Worm (Caenorhabditis elegans) whole organism, mixed stage, embryonic: Measurements from ENCODE around the gene fbxa-66.

Experiments used
- M03D4.4 ChIP-seq: sonication (generic microtip); optimal IDR thresholded peaks from 2 replicates; lab custom pipeline; 2017; ENCODE audit warnings: mild to moderate bottlenecking, missing genetic modification characterization, missing compliant biosample characterization
- blmp-1 ChIP-seq: fragments of 150-350 bp; optimal IDR thresholded peaks from 2 replicates; lab custom pipeline; 2014; ENCODE audit warnings: missing biosample characterization, missing genetic modification characterization
- ceh-39 ChIP-seq: fragments of 150-350 bp; optimal IDR thresholded peaks from 2 replicates; lab custom pipeline; 2014; ENCODE audit warnings: missing biosample characterization, missing genetic modification characterization
- ceh-43 ChIP-seq: fragments of 200-800 bp; sonication (Bioruptor generic); optimal IDR thresholded peaks from 2 replicates; lab custom pipeline; 2018; ENCODE audit warnings: mild to moderate bottlenecking, missing genetic modification characterization, moderate library complexity, missing compliant biosample characterization
- ceh-83 ChIP-seq: fragments of 200-800 bp; sonication (Bioruptor generic); optimal IDR thresholded peaks from 2 replicates; lab custom pipeline; 2018; ENCODE audit warnings: mild to moderate bottlenecking, missing genetic modification characterization, missing compliant biosample characterization
- ces-1 ChIP-seq: fragments of 150-350 bp; optimal IDR thresholded peaks from 2 replicates; lab custom pipeline; 2014; ENCODE audit warnings: missing biosample characterization, missing genetic modification reagents, missing genetic modification characterization
- cnd-1 ChIP-seq: fragments of 200-800 bp; sonication (Bioruptor generic); optimal IDR thresholded peaks from 2 replicates; lab custom pipeline; 2018; ENCODE audit warnings: mild to moderate bottlenecking, missing genetic modification characterization, missing compliant biosample characterization
- elt-1 ChIP-seq: sonication (generic microtip); optimal IDR thresholded peaks from 2 replicates; lab custom pipeline; 2017; ENCODE audit warnings: missing genetic modification characterization, mild to moderate bottlenecking, missing compliant biosample characterization, antibody characterized with exemption, moderate library complexity, borderline replicate concordance; ENCODE audit not compliant: insufficient read depth
- elt-3 ChIP-seq: fragments of 150-350 bp; optimal IDR thresholded peaks from 2 replicates; lab custom pipeline; 2014; ENCODE audit warnings: missing biosample characterization, missing genetic modification characterization
- flh-1 ChIP-seq: fragments of 200-800 bp; sonication (Bioruptor generic); optimal IDR thresholded peaks from 2 replicates; lab custom pipeline; 2018; ENCODE audit warnings: mild to moderate bottlenecking, missing genetic modification characterization, moderate library complexity, missing compliant biosample characterization
- ham-2 ChIP-seq: fragments of 200-800 bp; sonication (Bioruptor generic); optimal IDR thresholded peaks from 2 replicates; lab custom pipeline; 2018; ENCODE audit warnings: mild to moderate bottlenecking, missing genetic modification characterization, missing compliant biosample characterization
- hlh-1 ChIP-seq: fragments of 150-350 bp; optimal IDR thresholded peaks from 2 replicates; lab custom pipeline; 2014; ENCODE audit warnings: missing biosample characterization, missing genetic modification reagents, missing genetic modification characterization
- lin-13 ChIP-seq: fragments of 150-350 bp; optimal IDR thresholded peaks from 2 replicates; lab custom pipeline; 2014; ENCODE audit warnings: missing biosample characterization, missing genetic modification characterization
- lin-32 ChIP-seq: fragments of 200-800 bp; sonication (Bioruptor generic); optimal IDR thresholded peaks from 2 replicates; lab custom pipeline; 2018; ENCODE audit warnings: mild to moderate bottlenecking, missing genetic modification characterization, missing compliant biosample characterization
- lsy-2 ChIP-seq: fragments of 150-350 bp; optimal IDR thresholded peaks from 2 replicates; lab custom pipeline; 2014; ENCODE audit warnings: missing biosample characterization, missing genetic modification characterization
- mab-5 ChIP-seq: fragments of 150-350 bp; optimal IDR thresholded peaks from 2 replicates; lab custom pipeline; 2014; ENCODE audit warnings: missing biosample characterization, missing genetic modification characterization
- mep-1 ChIP-seq: fragments of 150-350 bp; optimal IDR thresholded peaks from 2 replicates; lab custom pipeline; 2017; ENCODE audit warnings: missing biosample characterization, missing genetic modification reagents, missing genetic modification characterization, inconsistent platforms
- mls-2 ChIP-seq: sonication (generic microtip); optimal IDR thresholded peaks from 2 replicates; lab custom pipeline; 2016; ENCODE audit warnings: mild to moderate bottlenecking, missing genetic modification characterization, moderate library complexity, missing compliant biosample characterization
- nhr-2 ChIP-seq: fragments of 150-350 bp; optimal IDR thresholded peaks from 2 replicates; lab custom pipeline; 2014; ENCODE audit warnings: missing biosample characterization, missing genetic modification characterization
- nhr-237 ChIP-seq: fragments of 150-350 bp; optimal IDR thresholded peaks from 2 replicates; lab custom pipeline; 2014; ENCODE audit warnings: missing biosample characterization, missing genetic modification characterization
- nhr-28 ChIP-seq: fragments of 150-350 bp; optimal IDR thresholded peaks from 2 replicates; lab custom pipeline; 2014; ENCODE audit warnings: missing biosample characterization, missing genetic modification characterization
- nhr-76 ChIP-seq: sonication (generic microtip); optimal IDR thresholded peaks from 2 replicates; lab custom pipeline; 2017; ENCODE audit warnings: missing biosample characterization, missing genetic modification characterization
- pha-4 ChIP-seq: fragments of 150-350 bp; optimal IDR thresholded peaks from 2 replicates; lab custom pipeline; 2018; ENCODE audit warnings: missing biosample characterization, missing genetic modification reagents, missing genetic modification characterization
- sem-2 ChIP-seq: fragments of 200-800 bp; sonication (Bioruptor generic); optimal IDR thresholded peaks from 2 replicates; lab custom pipeline; 2018; ENCODE audit warnings: mild to moderate bottlenecking, missing genetic modification characterization, missing compliant biosample characterization
- snpc-4 ChIP-seq: fragments of 150-350 bp; optimal IDR thresholded peaks from 2 replicates; lab custom pipeline; 2014; ENCODE audit warnings: missing biosample characterization, missing genetic modification characterization
- sptf-1 ChIP-seq: sonication (generic microtip); optimal IDR thresholded peaks from 2 replicates; lab custom pipeline; 2017; ENCODE audit warnings: mild to moderate bottlenecking, missing genetic modification characterization, moderate library complexity, missing compliant biosample characterization
- tbx-8 ChIP-seq: fragments of 200-800 bp; sonication (Bioruptor generic); optimal IDR thresholded peaks from 2 replicates; lab custom pipeline; 2018; ENCODE audit warnings: mild to moderate bottlenecking, missing genetic modification characterization, moderate library complexity, missing compliant biosample characterization
- unc-120 ChIP-seq: sonication (generic microtip); optimal IDR thresholded peaks from 2 replicates; lab custom pipeline; 2017; ENCODE audit warnings: missing genetic modification characterization, missing compliant biosample characterization; ENCODE audit not compliant: poor library complexity, severe bottlenecking
- unc-39 ChIP-seq: fragments of 150-350 bp; optimal IDR thresholded peaks from 2 replicates; lab custom pipeline; 2014; ENCODE audit warnings: missing biosample characterization, missing genetic modification characterization
- unc-62 ChIP-seq: fragments of 150-350 bp; optimal IDR thresholded peaks from 2 replicates; lab custom pipeline; 2014; ENCODE audit warnings: missing biosample characterization, missing genetic modification reagents, missing genetic modification characterization
- zip-8 ChIP-seq: fragments of 150-350 bp; optimal IDR thresholded peaks from 2 replicates; lab custom pipeline; 2014; ENCODE audit warnings: missing biosample characterization, missing genetic modification characterization
- ztf-11 ChIP-seq: fragments of 150-350 bp; optimal IDR thresholded peaks from 2 replicates; lab custom pipeline; 2014; ENCODE audit warnings: missing biosample characterization, missing genetic modification characterization

fbxa-66 gene

ce11 chrIII:2329336-2329735 lies 15.5 kb upstream of the fbxa-66 start, which contains the start of gene Y54F10BM.12:
Gene Y54F10BM.12 (minus strand): TSS chrIII:2329679.
- TF ChIP-seq nhr-76 (no peak), blmp-1 (tag; lab: Kevin White, UChicago) (no peak), lin-32 (GFP tag; lab: Kevin White, UChicago) (no peak), lsy-2 (tag; lab: Kevin White, UChicago) (no peak), nhr-2 (tag; lab: Kevin White, UChicago) (no peak), ztf-11 (no peak), unc-62 (GFP tag; lab: Kevin White, UChicago) (no peak)

- TF ChIP-seq ceh-43 (GFP tag; lab: Kevin White, UChicago) (no peak), ceh-83 (no peak), nhr-76 (no peak), ham-2 (no peak), snpc-4 (no peak), zip-8 (tag; lab: Kevin White, UChicago) (no peak), mab-5 (tag; lab: Kevin White, UChicago) (no peak), nhr-28 (tag; lab: Kevin White, UChicago) (no peak), lin-13 (tag; lab: Kevin White, UChicago) (no peak), mls-2 (tag; lab: Kevin White, UChicago) (no peak), sptf-1 (tag; lab: Kevin White, UChicago) (no peak), M03D4.4 (tag; lab: Kevin White, UChicago) (no peak), unc-39 (tag; lab: Kevin White, UChicago) (no peak), unc-62 (GFP tag; lab: Kevin White, UChicago) (no peak), nhr-237 (tag; lab: Kevin White, UChicago) (no peak), elt-1 (tag; lab: Kevin White, UChicago) (no peak), ces-1 (GFP tag; lab: Kevin White, UChicago) (no peak), pha-4 (tag; lab: Kevin White, UChicago) (no peak), lsy-2 (tag; lab: Kevin White, UChicago) (no peak)
Observed at ce11 chrIII:2328612-2329011, 14.8 kb upstream of the fbxa-66 start.

DNA sequence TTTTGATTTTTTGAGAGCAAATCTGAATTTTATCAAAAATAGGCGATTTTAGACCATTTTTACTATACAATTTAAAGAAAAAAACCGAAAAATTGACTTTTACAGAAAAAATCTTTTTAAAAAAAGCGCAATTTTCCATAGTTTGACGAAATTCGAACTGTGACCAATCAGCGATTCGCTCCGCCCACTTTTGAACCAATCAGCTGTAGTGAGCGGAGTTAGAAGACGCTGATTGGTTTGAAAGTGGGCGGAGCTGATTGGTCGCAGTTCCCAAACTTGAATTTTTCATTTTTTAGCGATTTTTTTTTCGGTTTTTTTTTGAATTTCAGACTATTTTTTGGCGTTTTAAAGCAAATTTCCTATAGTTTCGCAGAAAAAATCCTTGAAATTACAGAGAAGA lies 10.9 kb upstream of the fbxa-66 start:
- TF ChIP-seq flh-1 (GFP tag; lab: Kevin White, UChicago) (no peak), ham-2 (no peak), M03D4.4 (tag; lab: Kevin White, UChicago) (no peak), cnd-1 (tag; lab: Kevin White, UChicago) (no peak), lin-32 (GFP tag; lab: Kevin White, UChicago) (no peak), lsy-2 (tag; lab: Kevin White, UChicago) (no peak), snpc-4 (no peak), ces-1 (GFP tag; lab: Kevin White, UChicago) (no peak)
- TF ChIP-seq, all 35 proteins: peak for 0

ce11 chrIII:2316439-2316838 lies 2.6 kb upstream of the fbxa-66 start:
- TF ChIP-seq lin-32 (GFP tag; lab: Kevin White, UChicago): no peak
- TF ChIP-seq mep-1 (tag; lab: Kevin White, UChicago): no peak
- TF ChIP-seq M03D4.4 (tag; lab: Kevin White, UChicago): no peak
- TF ChIP-seq ceh-83: no peak
- no peak for TF ChIP-seq ceh-39 (tag; lab: Kevin White, UChicago)
- TF ChIP-seq hlh-1: no peak
- no peak for TF ChIP-seq elt-3 (tag; lab: Kevin White, UChicago)
- no peak for TF ChIP-seq mls-2 (tag; lab: Kevin White, UChicago)
- TF ChIP-seq nhr-237 (tag; lab: Kevin White, UChicago): no peak
- no peak for TF ChIP-seq snpc-4
- no peak for TF ChIP-seq sem-2
- no peak for TF ChIP-seq lsy-2 (tag; lab: Kevin White, UChicago)
- TF ChIP-seq pha-4 (tag; lab: Kevin White, UChicago): no peak
- TF ChIP-seq nhr-2 (tag; lab: Kevin White, UChicago): no peak
- no peak for TF ChIP-seq unc-120 (tag; lab: Kevin White, UChicago)
- TF ChIP-seq cnd-1 (tag; lab: Kevin White, UChicago): no peak
- TF ChIP-seq flh-1 (GFP tag; lab: Kevin White, UChicago): no peak
- TF ChIP-seq ham-2: no peak
- no peak for TF ChIP-seq unc-39 (tag; lab: Kevin White, UChicago)
- TF ChIP-seq elt-1 (tag; lab: Kevin White, UChicago): no peak

ce11 chrIII:2314678-2315077 lies 843 bp upstream of the fbxa-66 start:
- TF ChIP-seq lsy-2 (tag; lab: Kevin White, UChicago): no peak
- no peak for TF ChIP-seq nhr-76
- no peak for TF ChIP-seq unc-120 (tag; lab: Kevin White, UChicago)
- no peak for TF ChIP-seq sem-2
- no peak for TF ChIP-seq zip-8 (tag; lab: Kevin White, UChicago)
- no peak for TF ChIP-seq tbx-8 (GFP tag; lab: Kevin White, UChicago)
- TF ChIP-seq lin-32 (GFP tag; lab: Kevin White, UChicago): no peak
- TF ChIP-seq ces-1 (GFP tag; lab: Kevin White, UChicago): no peak
- TF ChIP-seq nhr-237 (tag; lab: Kevin White, UChicago): no peak
